Worm (Caenorhabditis elegans): ENCODE measurements around the gene srw-4.

Gene srw-4

ce11 chrV:2879801-2880200 lies 8.8 kb downstream of the srw-4 start, which contains the start of gene str-39:
Gene str-39, minus strand, starts transcription at chrV:2879901.
- TF ChIP-seq nhr-28 (tag; optimal IDR thresholded peaks at IDR 0.05) = no peak
- no peak for TF ChIP-seq nhr-77 (tag; optimal IDR thresholded peaks at IDR 0.05)
- no peak for TF ChIP-seq mml-1 (tag; optimal IDR thresholded peaks at IDR 0.05)
- no peak for TF ChIP-seq lin-39 (tag; optimal IDR thresholded peaks at IDR 0.05)
- TF ChIP-seq skn-1 (tag; optimal IDR thresholded peaks at IDR 0.05) = no peak
- TF ChIP-seq R02D3.7 (tag; optimal IDR thresholded peaks at IDR 0.05) = no peak
- TF ChIP-seq hmg-11 (tag; optimal IDR thresholded peaks at IDR 0.05) = no peak
- TF ChIP-seq nfya-1 (tag; optimal IDR thresholded peaks at IDR 0.05; ENCODE audit: insufficient read depth) = no peak

ce11 chrV:2877509-2877908 lies 11.1 kb downstream of the srw-4 start, which contains the start of gene F37B4.10:
Gene F37B4.10, minus strand, starts transcription at chrV:2877609.
- TF ChIP-seq ztf-11 (tag; optimal IDR thresholded peaks at IDR 0.05) = no peak
- peak; percentile 8 for TF ChIP-seq elt-2 (tag; optimal IDR thresholded peaks at IDR 0.05)

- TF ChIP-seq nhr-237 (tag; optimal IDR thresholded peaks at IDR 0.05) = no peak
- no peak for TF ChIP-seq skn-1 (tag; optimal IDR thresholded peaks at IDR 0.05)
- no peak for TF ChIP-seq unc-39 (tag; optimal IDR thresholded peaks at IDR 0.05)
- no peak for TF ChIP-seq zag-1 (tag; optimal IDR thresholded peaks at IDR 0.05)
- TF ChIP-seq ceh-28 (tag; optimal IDR thresholded peaks at IDR 0.05) = no peak
- TF ChIP-seq ztf-11 (tag; optimal IDR thresholded peaks at IDR 0.05) = no peak
- TF ChIP-seq elt-3 (tag; optimal IDR thresholded peaks at IDR 0.05) = no peak
- TF ChIP-seq pqm-1 (tag; optimal IDR thresholded peaks at IDR 0.05) = no peak
- TF ChIP-seq nhr-28 (tag; optimal IDR thresholded peaks at IDR 0.05) = no peak
- no peak for TF ChIP-seq nhr-23 (tag; optimal IDR thresholded peaks at IDR 0.05)
- no peak for TF ChIP-seq egl-27 (tag; optimal IDR thresholded peaks at IDR 0.05)
These were observed 12.3 kb downstream of the srw-4 start for ce11 chrV:2876188-2876831.

ce11 chrV:2875422-2875821 lies 13.2 kb downstream of the srw-4 start, which contains the start of gene folt-2:
Gene folt-2, minus strand, starts transcription at chrV:2875600.
- TF ChIP-seq ceh-16 (tag; optimal IDR thresholded peaks at IDR 0.05) (no peak), nhr-67 (tag; optimal IDR thresholded peaks at IDR 0.05) (no peak), ceh-28 (tag; optimal IDR thresholded peaks at IDR 0.05) (no peak), ceh-82 (tag; optimal IDR thresholded peaks at IDR 0.05) (no peak), nhr-28 (tag; optimal IDR thresholded peaks at IDR 0.05) (no peak), pqm-1 (tag; optimal IDR thresholded peaks at IDR 0.05) (peak; percentile 49), elt-2 (tag; optimal IDR thresholded peaks at IDR 0.05) (peak; percentile 75)

- no peak for TF ChIP-seq ZK546.5 (tag; optimal IDR thresholded peaks at IDR 0.05)
- no peak for TF ChIP-seq nhr-43 (tag; optimal IDR thresholded peaks at IDR 0.05; ENCODE audit: poor library complexity, severe bottlenecking)
These were observed 15.6 kb downstream of the srw-4 start for ce11 chrV:2872947-2873346.

ce11 chrV:2871754-2872504 lies 16.7 kb downstream of the srw-4 start:
- TF ChIP-seq lin-15B (tag; optimal IDR thresholded peaks at IDR 0.05) (no peak), unc-62 (GFP tag; optimal IDR thresholded peaks at IDR 0.05) (no peak), elt-3 (tag; optimal IDR thresholded peaks at IDR 0.05) (no peak), hmg-11 (tag; optimal IDR thresholded peaks at IDR 0.05) (no peak), nhr-43 (tag; optimal IDR thresholded peaks at IDR 0.05; ENCODE audit: poor library complexity, severe bottlenecking) (no peak), nhr-23 (tag; optimal IDR thresholded peaks at IDR 0.05) (no peak), mdl-1 (tag; optimal IDR thresholded peaks at IDR 0.05) (no peak), nhr-28 (tag; optimal IDR thresholded peaks at IDR 0.05) (no peak), ZK546.5 (tag; optimal IDR thresholded peaks at IDR 0.05) (no peak), nhr-67 (tag; optimal IDR thresholded peaks at IDR 0.05) (no peak), snpc-4 (tag; optimal IDR thresholded peaks at IDR 0.05) (no peak), nhr-76 (tag; optimal IDR thresholded peaks at IDR 0.05) (no peak), ztf-4 (tag; optimal IDR thresholded peaks at IDR 0.05) (no peak), nhr-237 (tag; optimal IDR thresholded peaks at IDR 0.05) (no peak)

All from whole organism, L3 larva.